Worm (Caenorhabditis elegans) whole organism, late embryonic: ENCODE measurements around the gene srh-272.

ENCODE experiments used
- C08G9.2 ChIP-seq: sonication (generic microtip); optimal IDR thresholded peaks from 2 replicates; lab custom pipeline; 2016; ENCODE audit warnings: mild to moderate bottlenecking, missing genetic modification characterization, moderate library complexity, missing compliant biosample characterization
- C38D4.7 ChIP-seq: fragments of 200-800 bp; sonication (Bioruptor generic); optimal IDR thresholded peaks from 2 replicates; lab custom pipeline; 2018; ENCODE audit warnings: mild to moderate bottlenecking, missing genetic modification characterization, moderate library complexity, missing compliant biosample characterization
- F13H6.1 ChIP-seq: sonication (generic microtip); optimal IDR thresholded peaks from 2 replicates; lab custom pipeline; 2016; ENCODE audit warnings: missing genetic modification characterization, missing compliant biosample characterization
- ahr-1 ChIP-seq: sonication (generic microtip); optimal IDR thresholded peaks from 2 replicates; lab custom pipeline; 2016; ENCODE audit warnings: missing genetic modification characterization, missing compliant biosample characterization
- ama-1 ChIP-seq: fragments of 150-350 bp; optimal IDR thresholded peaks from 2 replicates; lab custom pipeline; 2014
- ceh-18 ChIP-seq: sonication (generic microtip); optimal IDR thresholded peaks from 2 replicates; lab custom pipeline; 2016; ENCODE audit warnings: missing genetic modification characterization, missing compliant biosample characterization
- ceh-2 ChIP-seq: sonication (generic microtip); optimal IDR thresholded peaks from 2 replicates; lab custom pipeline; 2016; ENCODE audit warnings: missing genotype, missing genetic modification characterization, missing compliant biosample characterization
- ceh-22 ChIP-seq: sonication (generic microtip); optimal IDR thresholded peaks from 2 replicates; lab custom pipeline; 2017; ENCODE audit warnings: missing biosample characterization, missing genetic modification characterization
- ceh-24 ChIP-seq: sonication (generic microtip); optimal IDR thresholded peaks from 2 replicates; lab custom pipeline; 2016; ENCODE audit warnings: mild to moderate bottlenecking, missing genetic modification characterization, missing compliant biosample characterization
- ceh-31 ChIP-seq: sonication (generic microtip); optimal IDR thresholded peaks from 2 replicates; lab custom pipeline; 2016; ENCODE audit warnings: missing genetic modification characterization, missing compliant biosample characterization
- ceh-9 ChIP-seq: sonication (generic microtip); optimal IDR thresholded peaks from 2 replicates; lab custom pipeline; 2016; ENCODE audit warnings: mild to moderate bottlenecking, missing genetic modification characterization, inconsistent platforms, missing compliant biosample characterization
- dmd-4 ChIP-seq: sonication (generic microtip); optimal IDR thresholded peaks from 2 replicates; lab custom pipeline; 2016; ENCODE audit warnings: borderline replicate concordance, missing genetic modification characterization, missing compliant biosample characterization
- elt-2 ChIP-seq: sonication (generic microtip); optimal IDR thresholded peaks from 2 replicates; lab custom pipeline; 2016; ENCODE audit warnings: missing genetic modification reagents, missing genetic modification characterization, missing compliant biosample characterization
- elt-4 ChIP-seq: sonication (generic microtip); optimal IDR thresholded peaks from 2 replicates; lab custom pipeline; 2016; ENCODE audit warnings: missing genetic modification characterization, missing compliant biosample characterization
- eyg-1 ChIP-seq: sonication (generic microtip); optimal IDR thresholded peaks from 2 replicates; lab custom pipeline; 2016; ENCODE audit warnings: missing genotype, missing genetic modification characterization, missing compliant biosample characterization
- fax-1 ChIP-seq: sonication (generic microtip); optimal IDR thresholded peaks from 2 replicates; lab custom pipeline; 2016; ENCODE audit warnings: missing genotype, missing genetic modification characterization, missing compliant biosample characterization
- hlh-13 ChIP-seq: fragments of 200-800 bp; sonication (Bioruptor generic); optimal IDR thresholded peaks from 2 replicates; lab custom pipeline; 2018; ENCODE audit warnings: mild to moderate bottlenecking, missing genetic modification characterization, missing compliant biosample characterization
- hlh-15 ChIP-seq: sonication (generic microtip); optimal IDR thresholded peaks from 2 replicates; lab custom pipeline; 2016; ENCODE audit warnings: missing genetic modification characterization, missing compliant biosample characterization
- hlh-30 ChIP-seq: sonication (generic microtip); optimal IDR thresholded peaks from 2 replicates; lab custom pipeline; 2017; ENCODE audit warnings: antibody characterized with exemption, missing genetic modification characterization, missing compliant biosample characterization; ENCODE audit not compliant: insufficient read depth
- lim-6 ChIP-seq: sonication (generic microtip); optimal IDR thresholded peaks from 2 replicates; lab custom pipeline; 2016; ENCODE audit warnings: missing genetic modification characterization, missing compliant biosample characterization
- lin-11 ChIP-seq: fragments of 200-800 bp; sonication (Bioruptor generic); optimal IDR thresholded peaks from 2 replicates; lab custom pipeline; 2018; ENCODE audit warnings: mild to moderate bottlenecking, missing genetic modification characterization, missing compliant biosample characterization
- mec-3 ChIP-seq: sonication (generic microtip); optimal IDR thresholded peaks from 2 replicates; lab custom pipeline; 2016; ENCODE audit warnings: borderline replicate concordance, missing genetic modification characterization, missing compliant biosample characterization
- nfya-1 ChIP-seq: sonication (generic microtip); optimal IDR thresholded peaks from 2 replicates; lab custom pipeline; 2017; ENCODE audit warnings: missing genetic modification characterization, mild to moderate bottlenecking, missing compliant biosample characterization, antibody characterized with exemption, moderate library complexity
- nhr-11 ChIP-seq: fragments of 150-350 bp; optimal IDR thresholded peaks from 2 replicates; lab custom pipeline; 2014; ENCODE audit warnings: missing biosample characterization, missing genetic modification characterization
- nhr-232 ChIP-seq: sonication (generic microtip); optimal IDR thresholded peaks from 2 replicates; lab custom pipeline; 2016; ENCODE audit warnings: missing genetic modification characterization, missing compliant biosample characterization
- npax-4 ChIP-seq: sonication (generic microtip); optimal IDR thresholded peaks from 2 replicates; lab custom pipeline; 2016; ENCODE audit warnings: missing genetic modification characterization, missing compliant biosample characterization
- odd-2 ChIP-seq: sonication (generic microtip); optimal IDR thresholded peaks from 2 replicates; lab custom pipeline; 2017; ENCODE audit warnings: antibody characterized with exemption, mild to moderate bottlenecking, missing genetic modification characterization, missing compliant biosample characterization
- pax-1 ChIP-seq: fragments of 150-350 bp; optimal IDR thresholded peaks from 2 replicates; lab custom pipeline; 2014; ENCODE audit warnings: missing biosample characterization, missing genetic modification characterization
- pha-2 ChIP-seq: sonication (generic microtip); optimal IDR thresholded peaks from 2 replicates; lab custom pipeline; 2017; ENCODE audit warnings: mild to moderate bottlenecking, missing genetic modification characterization, missing compliant biosample characterization
- pros-1 ChIP-seq: fragments of 150-350 bp; optimal IDR thresholded peaks from 2 replicates; lab custom pipeline; 2014; ENCODE audit warnings: missing biosample characterization, missing genetic modification reagents, missing genetic modification characterization
- ref-2 ChIP-seq: sonication (generic microtip); optimal IDR thresholded peaks from 2 replicates; lab custom pipeline; 2016; ENCODE audit warnings: missing genetic modification characterization, missing compliant biosample characterization
- sdc-2 ChIP-seq: sonication (generic microtip); optimal IDR thresholded peaks from 2 replicates; lab custom pipeline; 2016; ENCODE audit warnings: missing genotype, missing genetic modification characterization, missing compliant biosample characterization
- sox-2 ChIP-seq: fragments of 200-800 bp; sonication (Bioruptor generic); IDR thresholded peaks from 2 replicates; pipeline ENCODE4 v1.3.6; 2022; ENCODE audit warnings: missing genetic modification reagents, missing genetic modification characterization, missing compliant biosample characterization
- sox-4 ChIP-seq: sonication (generic microtip); optimal IDR thresholded peaks from 2 replicates; lab custom pipeline; 2017; ENCODE audit warnings: mild to moderate bottlenecking, missing genetic modification characterization, inconsistent platforms, missing compliant biosample characterization
- syd-9 ChIP-seq: sonication (generic microtip); optimal IDR thresholded peaks from 2 replicates; lab custom pipeline; 2016; ENCODE audit warnings: mild to moderate bottlenecking, missing genetic modification characterization, moderate library complexity, missing compliant biosample characterization
- tbx-7 ChIP-seq: sonication (generic microtip); optimal IDR thresholded peaks from 2 replicates; lab custom pipeline; 2016; ENCODE audit warnings: missing genotype, missing genetic modification characterization, missing compliant biosample characterization
- ttx-3 ChIP-seq: sonication (generic microtip); optimal IDR thresholded peaks from 2 replicates; lab custom pipeline; 2016; ENCODE audit warnings: missing genetic modification reagents, missing genetic modification characterization, missing compliant biosample characterization
- unc-55 ChIP-seq: sonication (generic microtip); optimal IDR thresholded peaks from 2 replicates; lab custom pipeline; 2017; ENCODE audit warnings: missing biosample characterization, missing genetic modification reagents, missing genetic modification characterization
- zip-5 ChIP-seq: sonication (generic microtip); optimal IDR thresholded peaks from 2 replicates; lab custom pipeline; 2016; ENCODE audit warnings: missing genetic modification characterization, missing compliant biosample characterization
- ztf-16 ChIP-seq: sonication (generic microtip); optimal IDR thresholded peaks from 2 replicates; lab custom pipeline; 2017; ENCODE audit warnings: missing genetic modification characterization, missing compliant biosample characterization

srh-272 gene

DNA sequence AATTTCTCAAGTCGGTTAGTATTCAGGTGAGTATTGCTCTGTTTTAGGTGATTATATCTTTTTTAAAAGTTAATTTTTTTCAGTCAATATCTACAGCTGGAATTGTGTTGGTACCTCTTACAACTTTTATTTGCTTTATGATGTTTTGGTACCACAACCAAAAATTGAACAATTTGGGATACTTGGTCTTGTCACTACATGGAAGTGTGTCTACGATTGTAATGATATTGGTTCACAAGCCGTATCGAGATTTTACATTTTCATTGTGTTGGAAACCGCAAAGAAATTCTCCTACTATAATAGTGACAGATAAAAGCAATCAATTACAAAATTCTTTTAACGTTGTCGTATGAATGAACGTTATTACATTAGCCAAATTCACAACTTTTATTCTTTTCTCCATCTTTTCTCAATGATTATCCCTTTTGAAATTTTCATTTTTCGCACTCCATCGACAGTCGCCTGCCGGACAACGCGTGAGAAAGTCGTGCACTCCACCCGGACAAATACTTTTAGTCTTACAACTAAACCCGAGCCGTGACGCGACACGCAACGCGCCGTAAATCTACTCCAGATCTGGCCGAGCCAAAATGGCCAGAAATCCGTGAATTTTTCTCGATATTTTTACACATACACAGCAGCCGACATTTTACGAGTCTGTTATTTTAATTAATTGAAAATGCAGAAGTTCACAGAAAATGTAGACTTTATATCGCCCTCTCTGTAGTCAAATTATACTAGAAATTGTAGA is 8.8 kb downstream of the srh-272 start:
- TF ChIP-seq lim-6, result no peak
- no peak for TF ChIP-seq nhr-232
- TF ChIP-seq sdc-2 (tag; lab: Kevin White, UChicago), result no peak
- TF ChIP-seq ceh-22 (tag; lab: Kevin White, UChicago), result no peak
- TF ChIP-seq ztf-16 (tag; lab: Kevin White, UChicago), result no peak
- no peak for TF ChIP-seq C08G9.2 (tag; lab: Kevin White, UChicago)
- no peak for TF ChIP-seq ama-1 (lab: Kevin White, UChicago)
- TF ChIP-seq pax-1 (tag; lab: Kevin White, UChicago), result no peak
- TF ChIP-seq pros-1, result no peak
- TF ChIP-seq, all 69 proteins: peak for 0

DNA sequence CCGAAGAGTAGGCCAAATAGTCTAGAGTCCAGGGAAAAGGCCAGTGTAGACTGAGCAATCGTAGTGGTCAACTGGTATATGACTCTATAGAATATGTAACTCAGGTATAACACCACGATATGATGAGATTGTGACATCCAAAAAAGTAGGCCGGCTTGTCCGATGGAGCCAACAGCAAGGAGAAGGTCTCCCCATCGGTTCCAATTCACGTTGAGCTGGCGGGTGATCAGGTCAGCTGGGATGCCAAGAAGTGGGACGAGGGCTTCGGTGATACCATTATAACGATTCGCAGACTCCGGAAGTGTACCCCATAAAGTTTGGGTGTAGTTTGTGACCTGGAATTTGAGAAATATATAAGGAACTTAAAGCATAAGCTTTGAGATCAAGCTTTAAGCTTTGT is 9.8 kb downstream of the srh-272 start:
- no peak for TF ChIP-seq unc-55 (GFP tag; lab: Kevin White, UChicago)
- no peak for TF ChIP-seq hlh-30
- TF ChIP-seq ceh-18, result no peak
- TF ChIP-seq hlh-15 (tag; lab: Kevin White, UChicago), result no peak
- TF ChIP-seq ceh-31, result no peak
- no peak for TF ChIP-seq C38D4.7 (GFP tag; lab: Kevin White, UChicago)
- TF ChIP-seq zip-5, result no peak
- no peak for TF ChIP-seq nhr-11 (tag; lab: Kevin White, UChicago)
- no peak for TF ChIP-seq elt-4

DNA sequence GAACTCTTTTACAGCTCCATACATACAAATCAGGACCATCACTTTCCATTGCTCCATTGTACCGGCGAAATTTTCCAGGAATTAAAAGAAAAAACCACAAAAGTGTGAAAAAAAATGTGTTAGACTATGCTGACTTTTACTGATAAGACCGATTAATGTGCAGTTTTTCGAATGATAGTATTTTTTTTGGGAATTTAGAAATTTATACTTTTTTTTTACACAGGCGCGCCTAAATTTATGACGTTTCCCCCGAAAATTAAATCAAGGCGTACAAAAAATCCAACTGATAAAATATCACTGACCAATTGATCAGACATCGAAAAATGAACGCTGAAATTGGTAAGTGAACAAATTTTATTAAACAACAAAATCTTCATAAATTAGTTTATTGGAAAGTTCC is 12.3 kb downstream of the srh-272 start, which contains the start of gene folt-2:
TSS of gene folt-2 (minus strand) at position 179 of the 400 bp plus-strand sequence.
- TF ChIP-seq elt-4 (no peak), dmd-4 (tag; lab: Kevin White, UChicago) (no peak), sox-2 (GFP tag; lab: Robert Waterston, UW) (no peak), elt-2 (tag; lab: Kevin White, UChicago) (no peak), sdc-2 (tag; lab: Kevin White, UChicago) (no peak), odd-2 (tag; lab: Kevin White, UChicago) (no peak), hlh-13 (GFP tag; lab: Kevin White, UChicago) (no peak), lin-11 (tag; lab: Kevin White, UChicago) (no peak), nfya-1 (tag; lab: Kevin White, UChicago) (no peak), ttx-3 (tag; lab: Kevin White, UChicago) (no peak), ceh-18 (no peak), eyg-1 (no peak), syd-9 (tag; lab: Kevin White, UChicago) (no peak), npax-4 (tag; lab: Kevin White, UChicago) (no peak), ceh-24 (no peak), F13H6.1 (no peak), sox-4 (no peak), mec-3 (tag; lab: Kevin White, UChicago) (no peak), C38D4.7 (GFP tag; lab: Kevin White, UChicago) (no peak)

ce11 chrV:2876188-2876831 is 13.2 kb downstream of the srh-272 start:
- TF ChIP-seq tbx-7 (tag; lab: Kevin White, UChicago), result no peak
- TF ChIP-seq pha-2, result no peak
- no peak for TF ChIP-seq ceh-2 (tag; lab: Kevin White, UChicago)
- TF ChIP-seq F13H6.1, result no peak
- no peak for TF ChIP-seq ref-2 (tag; lab: Kevin White, UChicago)
- no peak for TF ChIP-seq lim-6
- no peak for TF ChIP-seq ahr-1 (tag; lab: Kevin White, UChicago)
- TF ChIP-seq ceh-9 (tag; lab: Kevin White, UChicago), result no peak
- TF ChIP-seq nfya-1 (tag; lab: Kevin White, UChicago), result no peak
- no peak for TF ChIP-seq ttx-3 (tag; lab: Kevin White, UChicago)
- no peak for TF ChIP-seq nhr-11 (tag; lab: Kevin White, UChicago)
- no peak for TF ChIP-seq fax-1 (tag; lab: Kevin White, UChicago)
